Worm (Caenorhabditis elegans): ENCODE results near the gene col-117.

ce11 chrIV:8852194-8852593, 28.2 kb upstream of the col-117 start, which contains the start of gene alp-1:
- TF ChIP-seq aptf-3 (GFP tag; IDR thresholded peaks at IDR 0.05) (no peak), F22D6.2 (tag; optimal IDR thresholded peaks at IDR 0.05) (no peak), nfya-2 (GFP tag; IDR thresholded peaks at IDR 0.05) (no peak), lag-1 (GFP tag; IDR thresholded peaks at IDR 0.05) (no peak), madf-10 (tag; optimal IDR thresholded peaks at IDR 0.05) (no peak), sea-2 (GFP tag; IDR thresholded peaks at IDR 0.05) (no peak), cebp-2 (GFP tag; IDR thresholded peaks at IDR 0.05) (no peak), ama-1 (optimal IDR thresholded peaks at IDR 0.05) (no peak), ama-1 (GFP tag; optimal IDR thresholded peaks at IDR 0.05) (no peak)
